Worm (Caenorhabditis elegans): Measurements from ENCODE around the gene srz-69.

ce11 chrIV:3516586-3516985, 39.6 kb upstream of the srz-69 start, which contains the start of gene unc-33:
- no peak for TF ChIP-seq T22C8.4 (GFP tag; IDR thresholded peaks at IDR 0.05)
- TF ChIP-seq med-1 (GFP tag; optimal IDR thresholded peaks at IDR 0.05; ENCODE audit: insufficient read depth) = no peak
- TF ChIP-seq cog-1 (tag; optimal IDR thresholded peaks at IDR 0.05) = no peak
- TF ChIP-seq ref-1 (GFP tag; conservative IDR thresholded peaks at IDR 0.05) = no peak
- TF ChIP-seq ztf-29 (GFP tag; IDR thresholded peaks at IDR 0.05) = no peak
